Worm (Caenorhabditis elegans): Measurements from ENCODE around the gene C07E3.3.

Gene C07E3.3

ce11 chrII:10374776-10375175 lies 17.5 kb upstream of the C07E3.3 start:
- TF ChIP-seq dpl-1 (GFP tag; optimal IDR thresholded peaks at IDR 0.05) (no peak), nhr-6 (tag; optimal IDR thresholded peaks at IDR 0.05) (peak; percentile 10), dve-1 (tag; optimal IDR thresholded peaks at IDR 0.05; ENCODE audit: insufficient read depth) (no peak), nhr-102 (tag; optimal IDR thresholded peaks at IDR 0.05) (no peak), Y5F2A.4 (GFP tag; optimal IDR thresholded peaks at IDR 0.05) (no peak), snpc-1.2 (GFP tag; IDR thresholded peaks at IDR 0.05) (no peak), nhr-41 (GFP tag; IDR thresholded peaks at IDR 0.05) (no peak), hif-1 (tag; optimal IDR thresholded peaks at IDR 0.05) (no peak), lir-3 (tag; optimal IDR thresholded peaks at IDR 0.05) (no peak)

ce11 chrII:10373536-10374169 lies 16.3 kb upstream of the C07E3.3 start:
- TF ChIP-seq mep-1 (tag; optimal IDR thresholded peaks at IDR 0.05), result peak; percentile 30
- TF ChIP-seq R02D3.7 (tag; optimal IDR thresholded peaks at IDR 0.05), result no peak
- no peak for TF ChIP-seq aly-2 (tag; optimal IDR thresholded peaks at IDR 0.05)
- TF ChIP-seq aha-1 (tag), result peak; percentile 79
- peak; percentile 7 for TF ChIP-seq rbr-2 (tag; optimal IDR thresholded peaks at IDR 0.05)
- no peak for TF ChIP-seq ZK546.5 (tag; optimal IDR thresholded peaks at IDR 0.05)
- no peak for TF ChIP-seq lim-7 (GFP tag; IDR thresholded peaks at IDR 0.05)
- TF ChIP-seq ces-1 (GFP tag; optimal IDR thresholded peaks at IDR 0.05), result no peak
- no peak for TF ChIP-seq nhr-42 (GFP tag; IDR thresholded peaks at IDR 0.05)
- no peak for TF ChIP-seq dve-1 (tag; optimal IDR thresholded peaks at IDR 0.05; ENCODE audit: insufficient read depth)
- TF ChIP-seq sdz-12 (GFP tag; optimal IDR thresholded peaks at IDR 0.05), result no peak
- TF ChIP-seq skn-1 (tag; optimal IDR thresholded peaks at IDR 0.05), result no peak

- no peak for TF ChIP-seq F44E2.7 (GFP tag; IDR thresholded peaks at IDR 0.05)
- peak; percentile 39; the same call in 1 of the 2 replicates for TF ChIP-seq php-3 (GFP tag; IDR thresholded peaks at IDR 0.05)
- TF ChIP-seq dve-1 (tag; optimal IDR thresholded peaks at IDR 0.05; ENCODE audit: insufficient read depth), result peak; percentile 31
- peak; percentile 4 for TF ChIP-seq hlh-11 (tag; optimal IDR thresholded peaks at IDR 0.05)
- TF ChIP-seq lin-39 (tag; optimal IDR thresholded peaks at IDR 0.05), result no peak
- no peak for TF ChIP-seq vab-7 (GFP tag; IDR thresholded peaks at IDR 0.05)
- no peak for TF ChIP-seq daf-16 (GFP tag; optimal IDR thresholded peaks at IDR 0.05)
- TF ChIP-seq daf-16 (tag; optimal IDR thresholded peaks at IDR 0.05), result peak; percentile 99
- peak; percentile 51 for TF ChIP-seq aha-1 (tag)
Measured at ce11 chrII:10373016-10373415, 15.7 kb upstream of the C07E3.3 start.

ce11 chrII:10370826-10371225 lies 13.5 kb upstream of the C07E3.3 start:
- TF ChIP-seq ama-1 (optimal IDR thresholded peaks at IDR 0.05), result no peak
- peak in 1 of 2 experiments; percentile 60 for TF ChIP-seq unc-62 (GFP tag; optimal IDR thresholded peaks at IDR 0.05 in 1 of 2)
- no peak for TF ChIP-seq unc-62 (tag; optimal IDR thresholded peaks at IDR 0.05)

ce11 chrII:10369547-10370028 lies 12.3 kb upstream of the C07E3.3 start, which contains the start of gene ceh-58:
Gene ceh-58 (minus strand): TSS chrII:10369597.
- TF ChIP-seq dmd-6 (GFP tag; IDR thresholded peaks at IDR 0.05), result no peak
- TF ChIP-seq lsy-2 (tag; optimal IDR thresholded peaks at IDR 0.05), result no peak
- TF ChIP-seq F44E2.7 (GFP tag; IDR thresholded peaks at IDR 0.05), result no peak
- TF ChIP-seq mxl-3 (GFP tag; optimal IDR thresholded peaks at IDR 0.05), result no peak

All from whole organism, L4 larva.